Worm (Caenorhabditis elegans): Measurements from ENCODE around the gene him-18.

The him-18 gene

DNA sequence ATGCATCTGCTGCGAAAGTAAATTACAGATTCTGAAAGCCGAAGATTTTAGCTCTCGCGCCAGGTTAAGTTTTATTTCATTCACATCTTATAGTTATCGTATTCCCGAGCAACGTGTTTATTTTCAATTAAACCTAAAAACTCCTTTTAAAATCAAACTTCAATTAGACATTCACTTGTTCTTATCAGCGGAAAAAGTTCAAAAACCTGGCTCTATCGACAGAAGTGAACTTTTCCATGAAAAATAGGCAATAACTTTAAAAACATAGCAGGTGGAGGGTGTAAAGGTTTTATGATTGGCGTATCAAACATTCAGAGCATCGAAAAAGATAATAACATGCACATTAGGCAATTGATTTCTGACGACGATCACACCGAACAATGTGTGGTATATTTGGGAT lies 26.0 kb downstream of the him-18 start, which contains the start of gene ppat-1:
TSS of gene ppat-1 (plus strand) at position 316 of the 400 bp plus-strand sequence.
- TF ChIP-seq W03F9.2 (tag; optimal IDR thresholded peaks at IDR 0.05), result no peak
- TF ChIP-seq dao-5 (tag; optimal IDR thresholded peaks at IDR 0.05), result no peak
- no peak for TF ChIP-seq him-1 (tag; optimal IDR thresholded peaks at IDR 0.05)

DNA sequence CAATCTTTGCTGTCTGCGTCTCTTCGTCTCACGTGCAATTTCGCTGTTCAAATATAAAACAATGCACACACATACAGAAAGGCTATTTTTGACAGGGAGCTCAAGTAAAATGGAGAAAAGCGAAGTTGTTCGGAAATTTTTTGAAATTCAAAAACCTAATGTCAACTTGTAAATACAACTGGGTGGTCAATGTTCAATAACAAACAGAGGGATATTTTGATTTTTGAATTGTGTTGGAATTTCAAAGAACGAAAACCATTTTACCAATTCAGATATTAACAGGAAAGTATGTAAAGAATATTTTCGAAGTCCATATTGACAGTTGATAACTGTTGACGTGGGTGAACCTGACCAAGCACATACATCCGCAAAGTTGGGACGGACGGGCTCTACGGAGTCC lies 26.6 kb downstream of the him-18 start, which contains the start of gene tag-243:
TSS of gene tag-243 (minus strand) at position 101 of the 400 bp plus-strand sequence.
- TF ChIP-seq dao-5 (tag; optimal IDR thresholded peaks at IDR 0.05), result no peak
- TF ChIP-seq him-1 (tag; optimal IDR thresholded peaks at IDR 0.05), result no peak
- TF ChIP-seq W03F9.2 (tag; optimal IDR thresholded peaks at IDR 0.05), result no peak

ce11 chrIII:4687134-4687533 lies 27.9 kb downstream of the him-18 start:
- TF ChIP-seq dao-5 (tag; optimal IDR thresholded peaks at IDR 0.05) (no peak), him-1 (tag; optimal IDR thresholded peaks at IDR 0.05) (no peak), W03F9.2 (tag; optimal IDR thresholded peaks at IDR 0.05) (no peak)

- no peak for TF ChIP-seq W03F9.2 (tag; optimal IDR thresholded peaks at IDR 0.05)
- no peak for TF ChIP-seq him-1 (tag; optimal IDR thresholded peaks at IDR 0.05)
- no peak for TF ChIP-seq dao-5 (tag; optimal IDR thresholded peaks at IDR 0.05)
These were observed 35.0 kb downstream of the him-18 start, which contains the start of gene srg-11 for ce11 chrIII:4679963-4680484. srg-11 (plus strand) TSS chrIII:4680013.

DNA sequence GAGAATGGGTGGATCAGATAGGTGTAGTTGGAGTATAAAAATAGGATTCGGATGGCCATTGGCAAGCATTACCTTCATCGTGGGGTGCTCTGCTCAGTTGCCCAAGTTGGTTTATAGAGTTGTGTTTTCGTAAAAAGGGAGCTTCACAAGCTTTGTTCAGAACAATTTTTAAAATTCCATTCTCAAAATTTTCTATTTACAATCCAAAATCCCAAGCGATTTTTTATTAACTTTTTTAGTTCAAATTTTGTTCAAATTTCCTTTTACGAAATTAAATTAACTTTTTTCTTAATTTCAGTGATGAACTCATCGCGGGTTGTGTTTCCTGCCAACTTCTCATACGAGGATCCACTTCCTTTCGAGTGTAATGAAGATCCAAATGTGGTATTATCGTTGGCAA lies 37.5 kb downstream of the him-18 start, which contains the start of gene srg-10:
TSS of gene srg-10 (plus strand) at position 301 of the 400 bp plus-strand sequence.
- TF ChIP-seq dao-5 (tag; optimal IDR thresholded peaks at IDR 0.05), result no peak
- no peak for TF ChIP-seq him-1 (tag; optimal IDR thresholded peaks at IDR 0.05)
- no peak for TF ChIP-seq W03F9.2 (tag; optimal IDR thresholded peaks at IDR 0.05)

ce11 chrIII:4671949-4672348 lies 43.0 kb downstream of the him-18 start, which contains the start of gene srg-13:
srg-13 (plus strand) TSS chrIII:4672249.
- TF ChIP-seq him-1 (tag; optimal IDR thresholded peaks at IDR 0.05) (no peak), W03F9.2 (tag; optimal IDR thresholded peaks at IDR 0.05) (no peak), dao-5 (tag; optimal IDR thresholded peaks at IDR 0.05) (no peak)

- TF ChIP-seq dao-5 (tag; optimal IDR thresholded peaks at IDR 0.05) (no peak), him-1 (tag; optimal IDR thresholded peaks at IDR 0.05) (no peak), W03F9.2 (tag; optimal IDR thresholded peaks at IDR 0.05) (no peak)
These were observed 43.5 kb downstream of the him-18 start, which contains the start of gene T23F11.11 for ce11 chrIII:4671491-4671890. T23F11.11 (minus strand) TSS chrIII:4671591.

ce11 chrIII:4668073-4668472 lies 46.9 kb downstream of the him-18 start:
- TF ChIP-seq dao-5 (tag; optimal IDR thresholded peaks at IDR 0.05) (no peak), W03F9.2 (tag; optimal IDR thresholded peaks at IDR 0.05) (no peak), him-1 (tag; optimal IDR thresholded peaks at IDR 0.05) (no peak)

DNA sequence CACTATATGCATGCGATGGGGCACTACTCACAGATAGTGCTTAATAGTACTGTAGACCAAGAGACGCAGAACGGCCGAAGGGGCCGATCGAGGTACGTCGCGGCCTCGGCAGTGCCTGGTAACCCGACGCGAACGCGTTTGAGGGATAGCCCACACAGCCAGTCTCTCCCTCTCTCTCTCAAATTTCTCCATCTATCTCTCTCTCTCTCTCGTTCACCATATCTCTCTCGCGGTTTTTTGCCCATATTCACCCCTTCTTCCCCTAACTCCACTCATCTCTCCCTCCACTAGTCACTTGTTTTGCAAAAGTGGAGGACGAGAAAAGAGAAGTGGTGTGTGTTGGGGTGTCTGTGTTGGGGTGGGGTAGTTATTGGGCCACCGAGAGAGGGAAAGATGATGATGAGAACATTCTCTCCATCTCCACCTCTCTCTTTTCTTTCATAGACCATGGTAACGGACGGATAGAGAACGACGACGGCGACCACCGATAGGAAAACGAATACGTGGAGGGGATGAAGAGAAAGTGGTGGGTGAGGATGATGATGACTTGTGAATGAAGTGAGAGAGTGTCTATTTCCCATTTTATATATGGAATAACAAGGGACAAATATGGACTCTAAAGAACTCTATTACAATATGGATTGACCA lies 48.1 kb downstream of the him-18 start:
- TF ChIP-seq dao-5 (tag; optimal IDR thresholded peaks at IDR 0.05) (no peak), him-1 (tag; optimal IDR thresholded peaks at IDR 0.05) (peak; percentile 8)

ce11 chrIII:4665272-4665671 lies 49.7 kb downstream of the him-18 start, which contains the start of gene T23F11.4:
T23F11.4 (minus strand) TSS chrIII:4665372.
- TF ChIP-seq him-1 (tag; optimal IDR thresholded peaks at IDR 0.05), result no peak
- no peak for TF ChIP-seq W03F9.2 (tag; optimal IDR thresholded peaks at IDR 0.05)
- no peak for TF ChIP-seq dao-5 (tag; optimal IDR thresholded peaks at IDR 0.05)

Measured in whole organism, L4/young adult.